Fruit fly (Drosophila melanogaster) Kc167 (cell line): Measurements from ENCODE around the gene CG3857.

ENCODE experiments used
- Sin3A ChIP-seq: fragments of >200 bp; optimal IDR thresholded peaks from 2 replicates; lab custom pipeline; 2018; ENCODE audit warnings: missing external identifiers
- h ChIP-seq: fragments of >200 bp; optimal IDR thresholded peaks from 3 replicates; lab custom pipeline; 2018; ENCODE audit warnings: missing external identifiers

DNA sequence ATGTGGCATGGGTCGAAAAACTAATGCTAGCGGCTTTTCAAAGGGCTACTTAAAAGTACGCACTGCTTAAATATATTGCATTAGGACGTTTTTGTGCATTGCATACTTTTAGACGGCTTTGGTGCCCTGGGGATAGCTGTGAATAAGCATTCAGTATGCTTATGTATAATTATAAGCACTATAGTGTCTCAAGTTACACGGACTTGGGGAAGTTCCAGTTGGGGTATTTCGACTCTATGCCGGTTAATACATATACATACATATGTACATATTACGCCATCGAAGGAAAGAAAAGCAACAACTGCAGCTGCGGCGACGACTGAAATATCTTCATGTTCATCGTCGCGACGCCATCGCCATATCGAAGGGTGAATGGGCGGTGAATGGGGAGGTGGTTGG is 23.4 kb upstream of the CG3857 start:
- TF ChIP-seq h (lab: Kevin White, UChicago), result no peak
- no peak for TF ChIP-seq Sin3A (lab: Kevin White, UChicago)
